Worm (Caenorhabditis elegans) whole organism, L1 larva: ENCODE results near the gene T20B12.4.

ENCODE experiments used
- C16A3.4 ChIP-seq: fragments of 150-350 bp; optimal IDR thresholded peaks from 2 replicates; lab custom pipeline; 2014; ENCODE audit warnings: missing biosample characterization, missing genetic modification characterization
- C34B4.2 ChIP-seq: sonication (generic microtip); optimal IDR thresholded peaks from 2 replicates; lab custom pipeline; 2017; ENCODE audit warnings: mild to moderate bottlenecking, missing genetic modification characterization, missing compliant biosample characterization
- aha-1 ChIP-seq: fragments of 150-350 bp; optimal IDR thresholded peaks from 2 replicates; lab custom pipeline; 2014; ENCODE audit warnings: missing biosample characterization, missing genetic modification characterization
- aly-2 ChIP-seq: fragments of 150-350 bp; optimal IDR thresholded peaks from 2 replicates; lab custom pipeline; 2014; ENCODE audit warnings: missing biosample characterization, missing genetic modification characterization
- ceh-8 ChIP-seq: fragments of 200-800 bp; sonication (Bioruptor generic); optimal IDR thresholded peaks from 2 replicates; lab custom pipeline; 2018; ENCODE audit warnings: mild to moderate bottlenecking, missing genetic modification characterization, moderate library complexity, missing compliant biosample characterization
- ceh-90 ChIP-seq: sonication (generic microtip); optimal IDR thresholded peaks from 2 replicates; lab custom pipeline; 2016; ENCODE audit warnings: missing genetic modification characterization, missing compliant biosample characterization
- dpl-1 ChIP-seq, 3 experiments: fragments of 150-350 bp in 2 of 3; sonication (generic microtip) in 1 of 3; optimal IDR thresholded peaks; 2 replicates each; lab custom pipeline; 2014 to 2017; ENCODE audit warnings: missing biosample characterization in 3 of 3, missing genetic modification characterization in 3 of 3, missing genetic modification reagents in 3 of 3
- dsc-1 ChIP-seq: sonication (generic microtip); optimal IDR thresholded peaks from 2 replicates; lab custom pipeline; 2016; ENCODE audit warnings: mild to moderate bottlenecking, missing genetic modification characterization, missing compliant biosample characterization
- egl-13 ChIP-seq: sonication (generic microtip); optimal IDR thresholded peaks from 2 replicates; lab custom pipeline; 2016; ENCODE audit warnings: missing genotype, missing genetic modification reagents, missing genetic modification characterization, missing compliant biosample characterization
- elt-2 ChIP-seq: sonication (generic microtip); optimal IDR thresholded peaks from 2 replicates; lab custom pipeline; 2016; ENCODE audit warnings: missing genetic modification characterization, mild to moderate bottlenecking, inconsistent platforms, missing compliant biosample characterization, missing genetic modification reagents
- elt-3 ChIP-seq, 6 experiments: fragments of 150-350 bp in 1 of 6; sonication (generic microtip); optimal IDR thresholded peaks; 2 replicates each; lab custom pipeline; 2017 to 2018; ENCODE audit warnings: missing biosample characterization in 6 of 6, missing genetic modification characterization in 6 of 6, inconsistent platforms in 1 of 6
- ets-5 ChIP-seq: fragments of 200-800 bp; sonication (Bioruptor generic); IDR thresholded peaks from 2 replicates; pipeline ENCODE4 v1.3.6; 2022; ENCODE audit warnings: missing genetic modification characterization, missing compliant biosample characterization
- fkh-10 ChIP-seq: sonication (generic microtip); optimal IDR thresholded peaks from 2 replicates; lab custom pipeline; 2017; ENCODE audit warnings: missing biosample characterization, missing genetic modification reagents, missing genetic modification characterization
- fkh-8 ChIP-seq: sonication (generic microtip); optimal IDR thresholded peaks from 2 replicates; lab custom pipeline; 2016; ENCODE audit warnings: mild to moderate bottlenecking, missing genetic modification characterization, missing compliant biosample characterization
- grh-1 ChIP-seq: fragments of 200-800 bp; sonication (Bioruptor generic); IDR thresholded peaks from 2 replicates; pipeline ENCODE4 v1.3.6; 2022; ENCODE audit warnings: missing genetic modification reagents, missing genetic modification characterization, missing compliant biosample characterization
- hlh-17 ChIP-seq: fragments of 200-800 bp; sonication (Bioruptor generic); optimal IDR thresholded peaks from 2 replicates; lab custom pipeline; 2018; ENCODE audit warnings: missing genetic modification characterization, mild to moderate bottlenecking, missing compliant biosample characterization, moderate library complexity, borderline replicate concordance
- hpl-2 ChIP-seq: fragments of 150-350 bp; optimal IDR thresholded peaks from 2 replicates; lab custom pipeline; 2014; ENCODE audit warnings: missing biosample characterization, missing genetic modification reagents, missing genetic modification characterization
- irx-1 ChIP-seq: sonication (generic microtip); optimal IDR thresholded peaks from 2 replicates; lab custom pipeline; 2016; ENCODE audit warnings: missing genetic modification characterization, missing compliant biosample characterization
- isw-1 ChIP-seq: fragments of 200-800 bp; sonication (Bioruptor generic); IDR thresholded peaks from 2 replicates; pipeline ENCODE4 v1.3.6; 2022; ENCODE audit warnings: missing genetic modification characterization, missing compliant biosample characterization
- lin-13 ChIP-seq: fragments of 150-350 bp; optimal IDR thresholded peaks from 2 replicates; lab custom pipeline; 2014; ENCODE audit warnings: missing biosample characterization, missing genetic modification reagents, missing genetic modification characterization
- lin-15B ChIP-seq: fragments of 150-350 bp; sonication (generic microtip); optimal IDR thresholded peaks from 3 replicates; lab custom pipeline; 2014; ENCODE audit warnings: missing biosample characterization, missing genetic modification characterization
- lin-35 ChIP-seq, 2 experiments: fragments of 150-350 bp; optimal IDR thresholded peaks; 2 replicates each; lab custom pipeline; 2014; ENCODE audit warnings: missing biosample characterization in 2 of 2, missing genetic modification characterization in 2 of 2, missing genetic modification reagents in 2 of 2
- lin-39 ChIP-seq: fragments of 150-350 bp; optimal IDR thresholded peaks from 2 replicates; lab custom pipeline; 2014; ENCODE audit warnings: missing biosample characterization, missing genetic modification reagents, missing genetic modification characterization
- lsy-2 ChIP-seq, 2 experiments: fragments of 150-350 bp; optimal IDR thresholded peaks; 2 replicates each; lab custom pipeline; 2014; ENCODE audit warnings: missing biosample characterization in 2 of 2, missing genetic modification characterization in 2 of 2
- mdl-1 ChIP-seq, 2 experiments: fragments of 150-350 bp; optimal IDR thresholded peaks; 2 replicates each; lab custom pipeline; 2014 to 2017; ENCODE audit warnings: missing biosample characterization in 2 of 2, missing genetic modification characterization in 2 of 2, inconsistent platforms in 1 of 2
- mef-2 ChIP-seq: fragments of 150-350 bp; optimal IDR thresholded peaks from 2 replicates; lab custom pipeline; 2014; ENCODE audit warnings: missing biosample characterization, missing genetic modification characterization
- nhr-12 ChIP-seq: sonication (generic microtip); optimal IDR thresholded peaks from 2 replicates; lab custom pipeline; 2017; ENCODE audit warnings: missing biosample characterization, missing genetic modification characterization
- nhr-19 ChIP-seq: fragments of 200-800 bp; sonication (Bioruptor generic); conservative IDR thresholded peaks from 2 replicates; pipeline ENCODE4 v1.3.6; 2022; ENCODE audit warnings: missing genetic modification characterization, missing compliant biosample characterization
- nhr-20 ChIP-seq: sonication (generic microtip); optimal IDR thresholded peaks from 2 replicates; lab custom pipeline; 2016; ENCODE audit warnings: mild to moderate bottlenecking, missing genetic modification characterization, missing compliant biosample characterization
- nhr-237 ChIP-seq: fragments of 150-350 bp; optimal IDR thresholded peaks from 2 replicates; lab custom pipeline; 2014; ENCODE audit warnings: missing biosample characterization, missing genetic modification characterization
- nhr-76 ChIP-seq: sonication (generic microtip); optimal IDR thresholded peaks from 2 replicates; lab custom pipeline; 2017; ENCODE audit warnings: missing biosample characterization, missing genetic modification characterization
- nhr-77 ChIP-seq: fragments of 150-350 bp; optimal IDR thresholded peaks from 2 replicates; lab custom pipeline; 2014; ENCODE audit warnings: missing biosample characterization, missing genetic modification characterization
- nhr-85 ChIP-seq: sonication (generic microtip); peaks from one replicate; lab custom pipeline; 2016; ENCODE audit warnings: missing genetic modification characterization, inconsistent platforms, missing compliant biosample characterization
- pag-3 ChIP-seq: sonication (generic microtip); optimal IDR thresholded peaks from 2 replicates; lab custom pipeline; 2017; ENCODE audit warnings: missing genetic modification characterization, mild to moderate bottlenecking, missing compliant biosample characterization, antibody characterized with exemption, borderline replicate concordance; ENCODE audit not compliant: insufficient read depth
- skn-1 ChIP-seq: fragments of 150-350 bp; optimal IDR thresholded peaks from 2 replicates; lab custom pipeline; 2014; ENCODE audit warnings: missing biosample characterization, missing genetic modification characterization
- snpc-4 ChIP-seq: fragments of 150-350 bp; optimal IDR thresholded peaks from 2 replicates; lab custom pipeline; 2014; ENCODE audit warnings: missing biosample characterization, missing genetic modification characterization
- snu-23 ChIP-seq: sonication (generic microtip); optimal IDR thresholded peaks from 2 replicates; lab custom pipeline; 2016; ENCODE audit warnings: missing genetic modification characterization, missing compliant biosample characterization
- sox-4 ChIP-seq: sonication (generic microtip); optimal IDR thresholded peaks from 2 replicates; lab custom pipeline; 2016; ENCODE audit warnings: missing genetic modification characterization, missing compliant biosample characterization
- sup-37 ChIP-seq: fragments of 200-800 bp; sonication (Bioruptor generic); optimal IDR thresholded peaks from 2 replicates; lab custom pipeline; 2018; ENCODE audit warnings: mild to moderate bottlenecking, missing genetic modification characterization, missing compliant biosample characterization
- swsn-7 ChIP-seq: sonication (generic microtip); optimal IDR thresholded peaks from 2 replicates; lab custom pipeline; 2016; ENCODE audit warnings: missing genetic modification characterization, missing compliant biosample characterization
- unc-30 ChIP-seq: sonication (generic microtip); optimal IDR thresholded peaks from 2 replicates; lab custom pipeline; 2017; ENCODE audit warnings: missing biosample characterization, missing genetic modification characterization
- unc-62 ChIP-seq: fragments of 150-350 bp; optimal IDR thresholded peaks from 2 replicates; lab custom pipeline; 2014; ENCODE audit warnings: missing biosample characterization, missing genetic modification reagents, missing genetic modification characterization
- unc-98 ChIP-seq: fragments of 200-800 bp; sonication (Bioruptor generic); IDR thresholded peaks from 2 replicates; pipeline ENCODE4 v1.3.6; 2022; ENCODE audit warnings: missing genetic modification characterization, missing compliant biosample characterization
- xbp-1 ChIP-seq: sonication (generic microtip); optimal IDR thresholded peaks from 2 replicates; lab custom pipeline; 2016; ENCODE audit warnings: missing genetic modification characterization, missing compliant biosample characterization
- ztf-11 ChIP-seq, 2 experiments: sonication (generic microtip); optimal IDR thresholded peaks; 2 replicates each; lab custom pipeline; 2016 to 2017; ENCODE audit warnings: missing genetic modification characterization in 2 of 2, missing biosample characterization in 1 of 2, missing compliant biosample characterization in 1 of 2
- ztf-4 ChIP-seq: fragments of 150-350 bp; optimal IDR thresholded peaks from 2 replicates; lab custom pipeline; 2014; ENCODE audit warnings: missing biosample characterization, missing genetic modification characterization

The T20B12.4 gene

DNA sequence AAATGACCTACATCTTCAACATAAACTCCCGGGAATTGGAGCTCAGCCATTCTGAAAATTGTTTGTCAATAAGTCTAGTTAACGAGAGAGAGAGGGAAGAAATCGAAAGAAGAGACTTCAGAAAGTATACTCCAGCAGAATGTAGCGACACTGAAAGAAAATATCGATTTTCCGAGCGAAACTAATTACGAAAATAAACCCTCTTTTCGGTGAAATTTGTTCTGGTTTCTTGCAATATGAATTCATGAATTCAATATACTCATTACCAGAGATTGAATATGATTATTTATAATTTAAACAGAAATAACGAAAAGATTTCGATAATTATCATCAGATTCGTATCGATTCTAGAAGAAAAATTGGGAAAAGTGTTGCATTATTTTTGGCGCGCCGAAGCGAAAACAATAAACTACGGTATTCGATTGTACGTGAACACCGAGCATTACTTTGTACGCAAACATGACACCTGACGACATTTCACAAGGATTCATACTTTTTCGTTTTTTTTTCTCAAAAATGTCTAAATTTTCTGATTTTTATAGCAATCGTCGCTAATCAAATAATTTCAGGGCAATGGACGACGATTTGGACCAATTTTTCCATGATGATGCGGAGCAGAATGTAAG is 14.1 kb downstream of the T20B12.4 start, which contains the start of the genes hmg-4 and T20B12.3 (continued):
- TF ChIP-seq sup-37 (GFP tag; lab: Kevin White, UChicago) (no peak), C34B4.2 (tag; lab: Kevin White, UChicago) (no peak), nhr-20 (no peak), xbp-1 (tag; lab: Kevin White, UChicago) (peak; percentile 30), nhr-77 (no peak), aly-2 (tag; lab: Kevin White, UChicago) (no peak), nhr-76 (no peak), swsn-7 (peak; percentile 18), ztf-4 (no peak), lin-15B (tag; lab: Kevin White, UChicago) (peak; percentile 18), ets-5 (no peak), fkh-10 (GFP tag; lab: Kevin White, UChicago) (peak; percentile 9), ztf-11 (tag; optimal IDR thresholded peaks at IDR 0.05; lab: Kevin White, UChicago) (no peak), nhr-12 (tag; lab: Kevin White, UChicago) (no peak), nhr-237 (tag; lab: Kevin White, UChicago) (no peak), fkh-8 (tag; lab: Kevin White, UChicago) (no peak), grh-1 (GFP tag; lab: Robert Waterston, UW) (no peak), mdl-1 (tag; optimal IDR thresholded peaks at IDR 0.05; lab: Kevin White, UChicago) (peak in 1 of 2 experiments; percentile 41), elt-3 (tag; optimal IDR thresholded peaks at IDR 0.05; lab: Kevin White, UChicago) (peak in 1 of 6 experiments; percentile 29), unc-62 (GFP tag; lab: Kevin White, UChicago) (no peak), dpl-1 (GFP tag; optimal IDR thresholded peaks at IDR 0.05; lab: Kevin White, UChicago) (peak; percentile 23 to 75 (median 68)), egl-13 (no peak), nhr-19 (GFP tag; lab: Robert Waterston, UW) (no peak; the same call in 1 of the 2 replicates), hlh-17 (GFP tag; lab: Kevin White, UChicago) (no peak), lsy-2 (tag; optimal IDR thresholded peaks at IDR 0.05; lab: Kevin White, UChicago) (peak; percentile 93 to 98), sox-4 (no peak), ceh-8 (no peak), pag-3 (tag; lab: Kevin White, UChicago) (no peak), ceh-90 (tag; lab: Kevin White, UChicago) (no peak), C16A3.4 (tag; lab: Kevin White, UChicago) (peak; percentile 46), hpl-2 (GFP tag; lab: Kevin White, UChicago) (no peak), skn-1 (tag; lab: Kevin White, UChicago) (no peak), dsc-1 (tag; lab: Kevin White, UChicago) (no peak), mef-2 (tag; lab: Kevin White, UChicago) (no peak), lin-13 (no peak), unc-98 (no peak), lin-39 (tag; lab: Kevin White, UChicago) (no peak), unc-30 (tag; lab: Kevin White, UChicago) (no peak), nhr-85 (peak; percentile 9), irx-1 (peak; percentile 16), snpc-4 (tag; lab: Kevin White, UChicago) (no peak), isw-1 (GFP tag; lab: Robert Waterston, UW) (no peak), lin-35 (GFP tag; optimal IDR thresholded peaks at IDR 0.05; lab: Kevin White, UChicago) (peak; percentile 63 to 75), elt-2 (no peak), aha-1 (no peak), snu-23 (peak; percentile 58)
